Worm (Caenorhabditis elegans): Measurements from ENCODE around the gene C56G2.9.

DNA sequence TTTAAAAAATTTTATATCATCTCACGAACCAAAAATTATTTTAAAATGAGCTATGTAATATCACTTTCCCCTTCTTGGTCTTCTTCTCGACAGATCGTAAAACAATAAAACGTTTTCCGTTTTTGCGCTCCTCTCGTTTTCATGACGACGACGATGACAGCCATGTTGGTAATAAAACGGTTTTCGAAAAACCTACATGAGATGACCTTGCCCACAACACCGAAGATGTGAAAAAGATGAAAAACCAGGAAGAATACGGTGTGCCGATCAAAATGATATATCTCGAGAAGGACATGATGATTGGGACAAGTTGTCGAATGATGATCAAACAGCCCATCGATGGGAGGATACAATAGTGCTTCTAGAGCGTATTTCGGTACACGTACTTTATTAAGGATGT lies 15.6 kb upstream of the C56G2.9 start:
- no peak for TF ChIP-seq nhr-237 (tag; optimal IDR thresholded peaks at IDR 0.05)
- TF ChIP-seq mdl-1 (tag; optimal IDR thresholded peaks at IDR 0.05) = no peak
- TF ChIP-seq nhr-25 (tag; optimal IDR thresholded peaks at IDR 0.05; ENCODE audit: borderline replicate concordance, insufficient read depth) = no peak
- no peak for TF ChIP-seq zag-1 (tag; optimal IDR thresholded peaks at IDR 0.05)

All from whole organism, L4 larva.